Worm (Caenorhabditis elegans) whole organism, L4/young adult: ENCODE results near the gene EGAP9.3.

Source experiments
- W03F9.2 ChIP-seq: fragments of 150-350 bp; optimal IDR thresholded peaks from 2 replicates; lab custom pipeline; 2014; ENCODE audit warnings: missing biosample characterization, missing genetic modification characterization
- dao-5 ChIP-seq: sonication (generic microtip); optimal IDR thresholded peaks from 2 replicates; lab custom pipeline; 2016; ENCODE audit warnings: missing genotype, missing genetic modification characterization, moderate library complexity, missing compliant biosample characterization
- him-1 ChIP-seq: sonication (generic microtip); optimal IDR thresholded peaks from 2 replicates; lab custom pipeline; 2016; ENCODE audit warnings: missing genotype, missing genetic modification reagents, missing genetic modification characterization, missing compliant biosample characterization

EGAP9.3 gene

DNA sequence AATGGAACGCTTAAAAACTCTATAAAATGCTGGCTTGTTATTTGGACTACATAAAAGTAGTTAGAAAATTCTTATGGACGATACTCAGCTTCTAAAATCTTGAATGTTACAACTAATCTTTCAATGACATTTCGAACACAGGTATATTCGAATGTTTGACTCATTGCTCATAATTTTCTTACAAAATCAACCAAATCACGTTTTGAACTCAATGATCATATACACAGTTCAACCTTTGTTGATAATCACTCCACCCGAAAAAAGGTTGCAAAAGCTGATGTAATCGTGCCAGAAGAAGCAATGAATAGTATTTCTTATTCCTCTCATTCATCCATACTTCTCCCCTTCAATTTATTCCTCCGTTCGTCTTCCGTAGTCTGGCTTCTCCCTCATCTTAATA lies 30.8 kb downstream of the EGAP9.3 start, which contains the start of gene K04A8.20:
Gene K04A8.20 (plus strand): TSS at position 301 of the 400 bp plus-strand sequence.
- TF ChIP-seq him-1 (tag; lab: Kevin White, UChicago) (no peak), dao-5 (tag; lab: Kevin White, UChicago) (no peak), W03F9.2 (no peak)

DNA sequence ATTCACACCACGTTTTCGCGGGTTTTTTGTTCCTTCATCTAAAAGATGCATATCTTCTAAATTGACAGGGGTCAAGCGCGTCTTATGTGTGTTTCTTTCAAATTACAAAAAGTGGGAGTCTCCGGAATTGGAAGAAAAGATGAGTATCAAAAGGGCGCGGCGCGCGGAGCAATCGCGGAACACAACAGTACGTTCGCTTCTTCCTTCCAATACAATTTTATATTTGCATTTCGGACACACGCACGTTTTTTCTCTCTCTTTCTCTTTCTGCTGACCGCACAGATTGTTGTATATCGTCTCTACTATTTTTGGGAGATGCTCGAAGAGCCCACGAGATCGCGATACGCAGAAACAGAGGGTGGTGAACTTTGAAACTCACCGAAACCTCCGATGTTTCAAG lies 31.6 kb downstream of the EGAP9.3 start:
- TF ChIP-seq W03F9.2 (no peak), him-1 (tag; lab: Kevin White, UChicago) (no peak), dao-5 (tag; lab: Kevin White, UChicago) (no peak)

DNA sequence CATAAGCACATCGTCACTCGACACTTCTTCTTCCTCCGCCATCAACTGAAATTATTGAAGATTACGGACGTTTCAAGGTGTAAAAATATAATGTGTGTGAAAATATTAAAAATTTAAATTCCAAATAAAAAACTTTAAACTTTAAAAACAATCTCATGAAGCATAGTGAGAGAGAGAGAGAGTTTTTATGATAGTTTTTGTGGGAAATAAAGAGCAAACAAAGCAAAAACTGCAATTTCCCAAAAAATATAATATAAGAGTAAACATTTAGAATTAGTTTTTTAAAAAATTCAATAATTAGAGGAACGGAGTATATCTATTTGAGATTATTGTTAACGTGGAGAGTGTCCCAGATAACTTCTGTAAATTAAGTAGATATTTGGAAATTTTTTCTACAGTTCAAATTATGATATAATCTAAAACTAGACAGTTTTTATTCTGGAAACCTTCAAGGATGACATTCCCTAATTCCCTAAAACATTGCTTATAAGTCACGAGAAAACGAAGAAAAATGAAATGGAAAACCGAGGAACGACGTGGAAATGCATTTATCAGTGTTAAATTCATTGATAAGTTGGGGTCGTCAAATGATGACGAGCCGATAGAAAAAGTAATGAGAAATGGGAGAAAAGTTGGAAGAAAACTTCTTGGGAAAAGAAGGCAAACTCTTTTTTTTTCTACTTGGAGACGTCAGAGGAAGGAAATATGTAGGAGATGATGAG lies 33.3 kb downstream of the EGAP9.3 start, which contains the start of gene dre-1:
Gene dre-1 (minus strand): TSS at position 51 of the 722 bp plus-strand sequence.
- TF ChIP-seq him-1 (tag; lab: Kevin White, UChicago) = no peak
- no peak for TF ChIP-seq W03F9.2
- TF ChIP-seq dao-5 (tag; lab: Kevin White, UChicago) = no peak

DNA sequence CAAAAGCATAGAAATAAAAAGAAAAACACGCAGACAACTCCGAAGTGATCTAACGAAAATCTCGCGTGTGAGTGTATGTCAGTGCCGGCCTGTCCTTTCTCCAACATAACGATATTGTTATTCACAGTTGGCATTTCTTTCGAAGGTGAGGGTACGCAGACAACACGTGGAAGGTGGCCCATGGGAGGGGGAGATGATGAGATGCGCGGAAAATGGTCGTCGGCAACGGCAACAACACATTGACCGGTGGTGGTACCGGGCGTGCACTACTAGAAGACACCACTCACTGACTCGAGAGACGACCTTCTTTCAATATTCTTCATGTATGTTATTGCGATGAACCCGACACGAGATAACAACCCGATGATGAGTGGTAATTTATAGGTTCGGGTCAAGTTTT lies 34.9 kb downstream of the EGAP9.3 start:
- TF ChIP-seq W03F9.2 = no peak
- TF ChIP-seq him-1 (tag; lab: Kevin White, UChicago) = no peak
- TF ChIP-seq dao-5 (tag; lab: Kevin White, UChicago) = no peak

DNA sequence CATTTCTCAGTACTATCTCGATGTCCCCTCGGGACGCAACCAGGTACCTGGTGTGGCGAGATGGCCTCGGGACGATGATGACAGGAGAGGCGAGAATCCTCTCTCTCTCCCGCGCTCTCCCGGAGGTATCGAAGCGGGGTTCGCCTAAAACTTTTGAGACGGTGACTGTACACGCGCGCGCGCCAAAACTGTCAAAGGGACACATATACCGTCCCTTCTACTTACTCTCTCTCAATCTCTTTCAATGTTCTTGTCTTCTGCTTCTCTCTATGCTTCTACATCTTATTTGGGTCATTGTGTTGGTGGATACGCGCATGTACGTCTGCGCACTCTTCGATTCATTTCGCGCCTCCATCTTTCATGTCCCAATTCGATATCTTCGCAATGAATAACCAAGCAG lies 38.0 kb downstream of the EGAP9.3 start:
- TF ChIP-seq dao-5 (tag; lab: Kevin White, UChicago) (no peak), W03F9.2 (no peak), him-1 (tag; lab: Kevin White, UChicago) (no peak)

DNA sequence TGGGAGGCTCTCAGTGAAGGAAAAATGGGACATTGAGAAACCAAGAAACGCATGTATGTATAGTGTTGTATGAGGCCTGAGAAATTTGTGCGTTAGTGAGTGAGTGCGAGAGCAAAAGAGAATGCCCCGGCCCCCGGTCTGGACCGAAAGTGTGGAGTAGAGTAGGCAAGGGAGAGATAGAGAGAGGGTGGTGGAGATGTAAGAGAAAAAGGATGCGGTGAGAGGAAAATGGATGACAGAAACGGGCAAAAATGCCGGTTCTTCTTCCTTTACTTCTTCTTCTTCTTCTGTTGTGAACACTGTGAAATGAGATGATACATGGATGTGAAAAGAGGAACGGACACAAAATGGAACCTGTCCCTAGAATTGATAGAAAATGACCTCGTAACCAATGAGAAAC lies 41.6 kb downstream of the EGAP9.3 start:
- TF ChIP-seq dao-5 (tag; lab: Kevin White, UChicago) = no peak
- TF ChIP-seq W03F9.2 = no peak
- no peak for TF ChIP-seq him-1 (tag; lab: Kevin White, UChicago)

DNA sequence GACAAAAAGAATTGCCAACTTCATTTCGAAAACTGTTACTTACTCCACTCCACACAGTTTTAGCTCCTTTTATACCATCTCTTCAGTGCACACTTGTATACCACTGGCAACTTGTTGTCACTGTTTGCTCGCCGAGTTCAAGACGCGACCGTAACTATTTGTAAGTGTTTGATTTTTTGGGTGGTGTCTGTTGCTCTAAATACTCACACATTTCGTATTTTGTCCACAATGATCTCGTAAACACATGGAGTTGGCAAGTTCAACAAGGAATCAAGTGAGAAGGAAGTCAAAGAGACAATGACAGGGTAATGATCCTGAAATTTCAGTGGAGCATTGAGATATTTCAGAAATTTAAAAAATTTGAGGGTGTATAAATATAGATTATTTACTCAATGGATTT lies 46.9 kb downstream of the EGAP9.3 start, which contains the start of gene hpo-26:
Gene hpo-26 (minus strand): TSS at position 31 of the 400 bp plus-strand sequence.
- no peak for TF ChIP-seq dao-5 (tag; lab: Kevin White, UChicago)
- TF ChIP-seq W03F9.2 = no peak
- TF ChIP-seq him-1 (tag; lab: Kevin White, UChicago) = no peak
